Worm (Caenorhabditis elegans) whole organism, mixed stage, embryonic: ENCODE results near the gene F59G1.4.
"Not testable (repeated sequence)": the region's sequence is repeated elsewhere in the genome, so short reads cannot be mapped to it uniquely, and the experiment has no call there.

Experiments
- M03D4.4 ChIP-seq: sonication (generic microtip); optimal IDR thresholded peaks from 2 replicates; lab custom pipeline; 2017; ENCODE audit warnings: mild to moderate bottlenecking, missing genetic modification characterization, missing compliant biosample characterization
- bed-3 ChIP-seq: fragments of 200-800 bp; sonication (Bioruptor generic); optimal IDR thresholded peaks from 3 replicates; lab custom pipeline; 2018; ENCODE audit warnings: mild to moderate bottlenecking, missing genetic modification characterization, moderate library complexity, missing compliant biosample characterization
- blmp-1 ChIP-seq: fragments of 150-350 bp; optimal IDR thresholded peaks from 2 replicates; lab custom pipeline; 2014; ENCODE audit warnings: missing biosample characterization, missing genetic modification characterization
- ceh-39 ChIP-seq: fragments of 150-350 bp; optimal IDR thresholded peaks from 2 replicates; lab custom pipeline; 2014; ENCODE audit warnings: missing biosample characterization, missing genetic modification characterization
- ceh-43 ChIP-seq: fragments of 200-800 bp; sonication (Bioruptor generic); optimal IDR thresholded peaks from 2 replicates; lab custom pipeline; 2018; ENCODE audit warnings: mild to moderate bottlenecking, missing genetic modification characterization, moderate library complexity, missing compliant biosample characterization
- ceh-83 ChIP-seq: fragments of 200-800 bp; sonication (Bioruptor generic); optimal IDR thresholded peaks from 2 replicates; lab custom pipeline; 2018; ENCODE audit warnings: mild to moderate bottlenecking, missing genetic modification characterization, missing compliant biosample characterization
- ces-1 ChIP-seq: fragments of 150-350 bp; optimal IDR thresholded peaks from 2 replicates; lab custom pipeline; 2014; ENCODE audit warnings: missing biosample characterization, missing genetic modification reagents, missing genetic modification characterization
- cnd-1 ChIP-seq: fragments of 200-800 bp; sonication (Bioruptor generic); optimal IDR thresholded peaks from 2 replicates; lab custom pipeline; 2018; ENCODE audit warnings: mild to moderate bottlenecking, missing genetic modification characterization, missing compliant biosample characterization
- drap-1 ChIP-seq: fragments of 200-800 bp; sonication (Bioruptor generic); optimal IDR thresholded peaks from 3 replicates; lab custom pipeline; 2018; ENCODE audit warnings: mild to moderate bottlenecking, missing genetic modification characterization, missing compliant biosample characterization
- elt-1 ChIP-seq: sonication (generic microtip); optimal IDR thresholded peaks from 2 replicates; lab custom pipeline; 2017; ENCODE audit warnings: missing genetic modification characterization, mild to moderate bottlenecking, missing compliant biosample characterization, antibody characterized with exemption, moderate library complexity, borderline replicate concordance; ENCODE audit not compliant: insufficient read depth
- elt-3 ChIP-seq: fragments of 150-350 bp; optimal IDR thresholded peaks from 2 replicates; lab custom pipeline; 2014; ENCODE audit warnings: missing biosample characterization, missing genetic modification characterization
- flh-1 ChIP-seq: fragments of 200-800 bp; sonication (Bioruptor generic); optimal IDR thresholded peaks from 2 replicates; lab custom pipeline; 2018; ENCODE audit warnings: mild to moderate bottlenecking, missing genetic modification characterization, moderate library complexity, missing compliant biosample characterization
- ham-2 ChIP-seq: fragments of 200-800 bp; sonication (Bioruptor generic); optimal IDR thresholded peaks from 2 replicates; lab custom pipeline; 2018; ENCODE audit warnings: mild to moderate bottlenecking, missing genetic modification characterization, missing compliant biosample characterization
- hlh-1 ChIP-seq: fragments of 150-350 bp; optimal IDR thresholded peaks from 2 replicates; lab custom pipeline; 2014; ENCODE audit warnings: missing biosample characterization, missing genetic modification reagents, missing genetic modification characterization
- lin-13 ChIP-seq: fragments of 150-350 bp; optimal IDR thresholded peaks from 2 replicates; lab custom pipeline; 2014; ENCODE audit warnings: missing biosample characterization, missing genetic modification characterization
- lin-32 ChIP-seq: fragments of 200-800 bp; sonication (Bioruptor generic); optimal IDR thresholded peaks from 2 replicates; lab custom pipeline; 2018; ENCODE audit warnings: mild to moderate bottlenecking, missing genetic modification characterization, missing compliant biosample characterization
- mab-5 ChIP-seq: fragments of 150-350 bp; optimal IDR thresholded peaks from 2 replicates; lab custom pipeline; 2014; ENCODE audit warnings: missing biosample characterization, missing genetic modification characterization
- mep-1 ChIP-seq: fragments of 150-350 bp; optimal IDR thresholded peaks from 2 replicates; lab custom pipeline; 2017; ENCODE audit warnings: missing biosample characterization, missing genetic modification reagents, missing genetic modification characterization, inconsistent platforms
- mls-2 ChIP-seq: sonication (generic microtip); optimal IDR thresholded peaks from 2 replicates; lab custom pipeline; 2016; ENCODE audit warnings: mild to moderate bottlenecking, missing genetic modification characterization, moderate library complexity, missing compliant biosample characterization
- nhr-12 ChIP-seq: fragments of 150-350 bp; optimal IDR thresholded peaks from 2 replicates; lab custom pipeline; 2014; ENCODE audit warnings: missing biosample characterization, missing genetic modification characterization
- nhr-2 ChIP-seq: fragments of 150-350 bp; optimal IDR thresholded peaks from 2 replicates; lab custom pipeline; 2014; ENCODE audit warnings: missing biosample characterization, missing genetic modification characterization
- nhr-237 ChIP-seq: fragments of 150-350 bp; optimal IDR thresholded peaks from 2 replicates; lab custom pipeline; 2014; ENCODE audit warnings: missing biosample characterization, missing genetic modification characterization
- nhr-28 ChIP-seq: fragments of 150-350 bp; optimal IDR thresholded peaks from 2 replicates; lab custom pipeline; 2014; ENCODE audit warnings: missing biosample characterization, missing genetic modification characterization
- nhr-76 ChIP-seq: sonication (generic microtip); optimal IDR thresholded peaks from 2 replicates; lab custom pipeline; 2017; ENCODE audit warnings: missing biosample characterization, missing genetic modification characterization
- pha-4 ChIP-seq: fragments of 150-350 bp; optimal IDR thresholded peaks from 2 replicates; lab custom pipeline; 2018; ENCODE audit warnings: missing biosample characterization, missing genetic modification reagents, missing genetic modification characterization
- sem-2 ChIP-seq: fragments of 200-800 bp; sonication (Bioruptor generic); optimal IDR thresholded peaks from 2 replicates; lab custom pipeline; 2018; ENCODE audit warnings: mild to moderate bottlenecking, missing genetic modification characterization, missing compliant biosample characterization
- snpc-4 ChIP-seq: fragments of 150-350 bp; optimal IDR thresholded peaks from 2 replicates; lab custom pipeline; 2014; ENCODE audit warnings: missing biosample characterization, missing genetic modification characterization
- sptf-1 ChIP-seq: sonication (generic microtip); optimal IDR thresholded peaks from 2 replicates; lab custom pipeline; 2017; ENCODE audit warnings: mild to moderate bottlenecking, missing genetic modification characterization, moderate library complexity, missing compliant biosample characterization
- unc-120 ChIP-seq: sonication (generic microtip); optimal IDR thresholded peaks from 2 replicates; lab custom pipeline; 2017; ENCODE audit warnings: missing genetic modification characterization, missing compliant biosample characterization; ENCODE audit not compliant: poor library complexity, severe bottlenecking
- unc-39 ChIP-seq: fragments of 150-350 bp; optimal IDR thresholded peaks from 2 replicates; lab custom pipeline; 2014; ENCODE audit warnings: missing biosample characterization, missing genetic modification characterization
- unc-62 ChIP-seq: fragments of 150-350 bp; optimal IDR thresholded peaks from 2 replicates; lab custom pipeline; 2014; ENCODE audit warnings: missing biosample characterization, missing genetic modification reagents, missing genetic modification characterization
- zip-8 ChIP-seq: fragments of 150-350 bp; optimal IDR thresholded peaks from 2 replicates; lab custom pipeline; 2014; ENCODE audit warnings: missing biosample characterization, missing genetic modification characterization
- ztf-11 ChIP-seq: fragments of 150-350 bp; optimal IDR thresholded peaks from 2 replicates; lab custom pipeline; 2014; ENCODE audit warnings: missing biosample characterization, missing genetic modification characterization

Gene F59G1.4

ce11 chrII:5876053-5876452 lies 19.9 kb upstream of the F59G1.4 start, which contains the start of gene F55C12.6:
Gene F55C12.6 (minus strand): TSS chrII:5876153.
- TF ChIP-seq unc-39 (tag; lab: Kevin White, UChicago) (no peak), nhr-2 (tag; lab: Kevin White, UChicago) (no peak), M03D4.4 (tag; lab: Kevin White, UChicago) (no peak), ceh-39 (tag; lab: Kevin White, UChicago) (no peak), flh-1 (GFP tag; lab: Kevin White, UChicago) (no peak), nhr-76 (tag; lab: Kevin White, UChicago) (no peak), elt-1 (tag; lab: Kevin White, UChicago) (no peak), zip-8 (tag; lab: Kevin White, UChicago) (no peak), mls-2 (tag; lab: Kevin White, UChicago) (no peak), sptf-1 (tag; lab: Kevin White, UChicago) (no peak), bed-3 (GFP tag; lab: Kevin White, UChicago) (no peak), ceh-83 (GFP tag; lab: Kevin White, UChicago) (no peak), unc-62 (GFP tag; lab: Kevin White, UChicago) (no peak), ztf-11 (tag; lab: Kevin White, UChicago) (no peak)
- TF ChIP-seq, all 35 proteins: peak for 0

- not testable (repeated sequence) for TF ChIP-seq hlh-1 (tag; lab: Kevin White, UChicago); elt-1 (tag; lab: Kevin White, UChicago); flh-1 (GFP tag; lab: Kevin White, UChicago)
Observed at ce11 chrII:5876511-5876910, 19.5 kb upstream of the F59G1.4 start, which contains the start of gene F55C12.2. Gene F55C12.2 (plus strand): TSS chrII:5876811.

ce11 chrII:5880677-5881076 lies 15.3 kb upstream of the F59G1.4 start:
- TF ChIP-seq mls-2 (tag; lab: Kevin White, UChicago) (peak; percentile 23), bed-3 (GFP tag; lab: Kevin White, UChicago) (no peak)
- TF ChIP-seq, all 35 proteins: peak for 1

ce11 chrII:5884252-5884651 lies 11.7 kb upstream of the F59G1.4 start, which contains the start of gene rfip-1:
Gene rfip-1 (plus strand): TSS chrII:5884552.
- no peak for TF ChIP-seq sem-2 (GFP tag; lab: Kevin White, UChicago)
- TF ChIP-seq unc-120 (tag; lab: Kevin White, UChicago): no peak
- TF ChIP-seq ceh-83 (GFP tag; lab: Kevin White, UChicago): no peak
- TF ChIP-seq drap-1 (GFP tag; lab: Kevin White, UChicago): no peak
- no peak for TF ChIP-seq nhr-28 (tag; lab: Kevin White, UChicago)
- TF ChIP-seq elt-1 (tag; lab: Kevin White, UChicago): no peak
- no peak for TF ChIP-seq flh-1 (GFP tag; lab: Kevin White, UChicago)
- no peak for TF ChIP-seq mep-1
- no peak for TF ChIP-seq ztf-11 (tag; lab: Kevin White, UChicago)
- TF ChIP-seq ces-1 (GFP tag; lab: Kevin White, UChicago): no peak
- TF ChIP-seq lin-32 (GFP tag; lab: Kevin White, UChicago): no peak
- TF ChIP-seq unc-39 (tag; lab: Kevin White, UChicago): no peak
- no peak for TF ChIP-seq elt-3 (tag; lab: Kevin White, UChicago)
- TF ChIP-seq mab-5: no peak
- no peak for TF ChIP-seq nhr-12
- no peak for TF ChIP-seq sptf-1 (tag; lab: Kevin White, UChicago)

- TF ChIP-seq nhr-237 (tag; lab: Kevin White, UChicago) (peak; percentile 30), unc-62 (GFP tag; lab: Kevin White, UChicago) (no peak)
- TF ChIP-seq, all 35 proteins: peak for 1
Observed at ce11 chrII:5885966-5886621, 9.9 kb upstream of the F59G1.4 start.

- TF ChIP-seq snpc-4 (tag; lab: Kevin White, UChicago): no peak
- TF ChIP-seq nhr-12: no peak
- no peak for TF ChIP-seq M03D4.4 (tag; lab: Kevin White, UChicago)
- no peak for TF ChIP-seq nhr-28 (tag; lab: Kevin White, UChicago)
- TF ChIP-seq ceh-43 (GFP tag; lab: Kevin White, UChicago): no peak
- no peak for TF ChIP-seq nhr-237 (tag; lab: Kevin White, UChicago)
- no peak for TF ChIP-seq pha-4
- TF ChIP-seq ham-2 (GFP tag; lab: Kevin White, UChicago): no peak
- no peak for TF ChIP-seq mab-5
- TF ChIP-seq mls-2 (tag; lab: Kevin White, UChicago): no peak
- no peak for TF ChIP-seq lin-13
- no peak for TF ChIP-seq cnd-1
- no peak for TF ChIP-seq nhr-2 (tag; lab: Kevin White, UChicago)
- no peak for TF ChIP-seq blmp-1 (tag; lab: Kevin White, UChicago)
Observed at ce11 chrII:5889417-5890139, 6.4 kb upstream of the F59G1.4 start.
